Fruit fly (Drosophila melanogaster) whole organism, adult: ENCODE data around the gene btz.

Experiments used
- CG11617 ChIP-seq: fragments of 200-800 bp; sonication (Bioruptor generic); optimal IDR thresholded peaks from 2 replicates; lab custom pipeline; 2017; ENCODE audit warnings: mild to moderate bottlenecking, missing biosample characterization, missing genetic modification reagents, missing genetic modification characterization
- CG12768 ChIP-seq: fragments of 200-800 bp; sonication (Bioruptor generic); optimal IDR thresholded peaks from 2 replicates; lab custom pipeline; 2017; ENCODE audit warnings: missing biosample characterization, missing genetic modification characterization, mild to moderate bottlenecking, moderate library complexity, missing genetic modification reagents
- CG14711 ChIP-seq: fragments of 200-800 bp; sonication (Bioruptor generic); optimal IDR thresholded peaks from 2 replicates; lab custom pipeline; 2018; ENCODE audit warnings: missing biosample characterization, mild to moderate bottlenecking, missing genetic modification characterization, moderate library complexity
- CG1620 ChIP-seq: fragments of 200-800 bp; sonication (Bioruptor generic); optimal IDR thresholded peaks from 2 replicates; lab custom pipeline; 2016; ENCODE audit warnings: missing biosample characterization, missing genetic modification characterization
- CG33017 ChIP-seq: fragments of 200-800 bp; sonication (Bioruptor generic); optimal IDR thresholded peaks from 2 replicates; lab custom pipeline; 2018; ENCODE audit warnings: missing biosample characterization, mild to moderate bottlenecking, missing genetic modification characterization, moderate library complexity
- CG5204 ChIP-seq: fragments of 200-800 bp; sonication (Bioruptor generic); optimal IDR thresholded peaks from 2 replicates; lab custom pipeline; 2016; ENCODE audit warnings: missing biosample characterization, missing genetic modification characterization
- CG7045 ChIP-seq: fragments of 200-800 bp; sonication (Bioruptor generic); optimal IDR thresholded peaks from 2 replicates; lab custom pipeline; 2017; ENCODE audit warnings: missing biosample characterization, mild to moderate bottlenecking, missing genetic modification characterization
- CG7101 ChIP-seq: fragments of 200-800 bp; sonication (Bioruptor generic); optimal IDR thresholded peaks from 2 replicates; lab custom pipeline; 2018; ENCODE audit warnings: missing biosample characterization, mild to moderate bottlenecking, missing genetic modification characterization, moderate library complexity
- Clk ChIP-seq: fragments of 200-800 bp; sonication (Bioruptor generic); optimal IDR thresholded peaks from 2 replicates; lab custom pipeline; 2017; ENCODE audit warnings: missing biosample characterization, missing genetic modification characterization
- Crg-1 ChIP-seq: fragments of 200-800 bp; sonication (Bioruptor generic); optimal IDR thresholded peaks from 2 replicates; lab custom pipeline; 2016; ENCODE audit warnings: missing biosample characterization, missing genetic modification characterization
- Hr96 ChIP-seq: fragments of 200-800 bp; sonication (Bioruptor generic); optimal IDR thresholded peaks from 2 replicates; lab custom pipeline; 2016; ENCODE audit warnings: missing biosample characterization, missing genetic modification characterization
- Mnt ChIP-seq: fragments of 200-800 bp; sonication (Bioruptor generic); optimal IDR thresholded peaks from 2 replicates; lab custom pipeline; 2016; ENCODE audit warnings: missing biosample characterization, mild to moderate bottlenecking, missing genetic modification characterization
- bab1 ChIP-seq: fragments of 200-800 bp; sonication (Bioruptor generic); optimal IDR thresholded peaks from 3 replicates; lab custom pipeline; 2019; ENCODE audit warnings: missing biosample characterization, mild to moderate bottlenecking, missing genetic modification characterization, moderate library complexity
- cic ChIP-seq: fragments of 200-800 bp; sonication (Bioruptor generic); optimal IDR thresholded peaks from 2 replicates; lab custom pipeline; 2017; ENCODE audit warnings: missing biosample characterization, mild to moderate bottlenecking, missing genetic modification characterization, moderate library complexity
- cnc ChIP-seq, 2 experiments: fragments of >200 bp; optimal IDR thresholded peaks; 2 replicates each; lab custom pipeline; 2017
- kay ChIP-seq: fragments of 200-800 bp; sonication (Bioruptor generic); peaks from one replicate; lab custom pipeline; 2016; ENCODE audit warnings: missing biosample characterization, missing genetic modification characterization, borderline replicate concordance
- ovo ChIP-seq: fragments of 200-800 bp; sonication (Bioruptor generic); optimal IDR thresholded peaks from 2 replicates; lab custom pipeline; 2016; ENCODE audit warnings: missing biosample characterization, missing genetic modification characterization
- pad ChIP-seq: fragments of 200-800 bp; sonication (Bioruptor generic); optimal IDR thresholded peaks from 3 replicates; lab custom pipeline; 2017; ENCODE audit warnings: missing biosample characterization, missing genetic modification characterization, mild to moderate bottlenecking, moderate library complexity, missing genetic modification reagents
- tj ChIP-seq: fragments of 200-800 bp; sonication (Bioruptor generic); optimal IDR thresholded peaks from 3 replicates; lab custom pipeline; 2017; ENCODE audit warnings: missing biosample characterization, mild to moderate bottlenecking, missing genetic modification characterization, moderate library complexity
- toe ChIP-seq: fragments of 200-800 bp; sonication (Bioruptor generic); optimal IDR thresholded peaks from 2 replicates; lab custom pipeline; 2016; ENCODE audit warnings: missing biosample characterization, missing genetic modification characterization

The btz gene

DNA sequence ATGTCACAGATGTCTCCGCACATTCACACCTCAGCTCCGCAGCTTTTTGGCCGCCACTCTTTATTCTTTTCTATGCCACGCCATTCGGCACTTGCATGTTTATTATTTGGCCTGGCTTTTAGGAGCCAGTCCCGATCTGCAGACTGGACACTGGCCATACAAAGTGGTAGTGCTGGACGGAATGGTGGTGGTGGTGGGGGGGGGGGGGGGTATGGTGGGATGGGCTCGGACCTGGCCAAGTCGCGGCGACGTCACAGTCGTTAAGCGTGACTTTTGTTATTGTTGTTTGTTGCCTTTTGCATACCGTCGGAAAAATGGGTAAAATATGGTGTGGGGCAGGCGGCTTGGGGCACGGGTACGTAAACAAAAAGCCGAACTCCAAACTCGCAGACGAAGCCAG, 15.1 kb upstream of the btz start:
- TF ChIP-seq kay (GFP tag; lab: Kevin White, UChicago) (peak; percentile 28), CG1620 (GFP tag; lab: Kevin White, UChicago) (no peak), CG11617 (GFP tag; lab: Kevin White, UChicago) (no peak)

DNA sequence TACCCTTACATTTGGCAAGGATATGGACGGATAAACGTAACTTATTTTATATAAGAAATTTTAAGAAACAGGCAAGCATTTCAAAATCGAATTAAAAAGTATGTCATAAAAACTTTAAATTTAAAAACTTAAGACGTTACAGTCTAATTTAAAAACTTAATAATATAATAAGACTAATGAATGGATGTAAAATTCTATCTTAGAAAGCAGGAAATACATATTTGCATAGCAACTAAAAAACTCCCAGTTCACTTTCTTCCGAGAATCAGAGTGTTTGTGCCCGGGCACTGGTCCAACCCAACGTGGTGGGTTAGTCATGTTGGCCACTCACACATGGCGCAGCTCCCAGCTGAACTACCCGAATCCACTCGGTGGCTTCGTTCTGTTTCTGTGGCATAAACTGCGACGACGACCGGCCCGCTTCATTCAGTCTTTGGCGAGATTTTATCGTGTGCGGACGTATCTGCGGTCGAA, 14.6 kb upstream of the btz start, which contains the start of gene CG12880:
Gene CG12880, plus strand, starts transcription at position 424 of the 474 bp plus-strand sequence.
- TF ChIP-seq Mnt (GFP tag; lab: Kevin White, UChicago) (no peak), ovo (GFP tag; lab: Kevin White, UChicago) (no peak), CG33017 (tag; lab: Kevin White, UChicago) (no peak), toe (GFP tag; lab: Kevin White, UChicago) (no peak)

- TF ChIP-seq tj (GFP tag; lab: Kevin White, UChicago) (no peak), CG1620 (GFP tag; lab: Kevin White, UChicago) (no peak), toe (GFP tag; lab: Kevin White, UChicago) (no peak)
Observed at dm6 chr3R:27688034-27688433, 12.1 kb upstream of the btz start, which contains the start of gene CG31055. TSS of gene CG31055 (minus strand) at chr3R:27688134.

dm6 chr3R:27692645-27693307, 7.4 kb upstream of the btz start:
- TF ChIP-seq toe (GFP tag; lab: Kevin White, UChicago) (no peak), tj (GFP tag; lab: Kevin White, UChicago) (no peak), Clk (GFP tag; lab: Kevin White, UChicago) (no peak), CG7101 (no peak), CG7045 (no peak), cnc (optimal IDR thresholded peaks at IDR 0.05; lab: Kevin White, UChicago) (no peak), bab1 (GFP tag; lab: Kevin White, UChicago) (no peak), CG33017 (tag; lab: Kevin White, UChicago) (no peak), CG11617 (GFP tag; lab: Kevin White, UChicago) (no peak), CG12768 (GFP tag; lab: Kevin White, UChicago) (no peak), kay (GFP tag; lab: Kevin White, UChicago) (no peak), Crg-1 (GFP tag; lab: Kevin White, UChicago) (no peak), ovo (GFP tag; lab: Kevin White, UChicago) (no peak)

DNA sequence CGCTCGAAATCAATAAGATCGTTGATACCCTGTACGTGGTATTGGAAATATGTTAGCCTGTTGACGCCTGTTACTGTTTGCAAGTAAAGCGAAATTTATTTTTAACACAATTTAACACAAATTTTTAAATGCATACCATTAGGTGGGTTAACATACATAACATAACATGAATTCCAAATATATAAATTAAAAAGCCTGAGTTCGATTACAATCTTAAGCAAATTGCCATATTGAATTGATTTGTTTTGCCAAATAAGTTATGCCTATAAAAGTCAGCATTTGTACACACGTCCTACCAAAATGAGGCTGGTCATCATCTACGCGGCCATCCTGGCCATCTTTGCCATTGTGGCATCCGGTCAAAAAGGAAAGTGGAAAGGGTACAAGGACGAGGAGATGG, 6.1 kb upstream of the btz start, which contains the start of gene CG43319:
Gene CG43319, plus strand, starts transcription at position 301 of the 400 bp plus-strand sequence.
- TF ChIP-seq CG7101 (no peak), bab1 (GFP tag; lab: Kevin White, UChicago) (no peak), toe (GFP tag; lab: Kevin White, UChicago) (no peak), Mnt (GFP tag; lab: Kevin White, UChicago) (no peak), CG14711 (tag; lab: Kevin White, UChicago) (no peak), ovo (GFP tag; lab: Kevin White, UChicago) (no peak), CG5204 (GFP tag; lab: Kevin White, UChicago) (no peak), CG7045 (no peak), cnc (optimal IDR thresholded peaks at IDR 0.05; lab: Kevin White, UChicago) (no peak), CG12768 (GFP tag; lab: Kevin White, UChicago) (no peak), Clk (GFP tag; lab: Kevin White, UChicago) (no peak), CG33017 (tag; lab: Kevin White, UChicago) (no peak), CG1620 (GFP tag; lab: Kevin White, UChicago) (no peak)

DNA sequence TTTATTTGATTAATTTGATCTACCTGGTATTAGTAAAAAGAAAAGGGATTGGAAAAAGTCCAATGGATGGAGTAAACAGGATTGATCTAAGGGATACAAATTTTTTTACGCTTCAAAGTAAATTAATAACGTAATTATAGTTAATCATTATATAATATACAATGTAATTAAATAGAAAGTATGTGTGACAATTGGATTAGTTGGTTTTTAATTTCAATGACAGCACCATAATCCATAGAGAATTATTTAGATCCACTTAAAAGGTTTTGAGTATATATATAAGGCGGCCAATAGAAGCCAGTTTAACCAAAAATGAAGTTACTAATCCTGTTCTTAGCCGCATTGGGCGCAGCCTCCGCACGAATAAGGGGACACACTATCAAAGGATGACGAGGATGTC, 5.6 kb upstream of the btz start, which contains the start of gene Acp98AB:
Gene Acp98AB, plus strand, starts transcription at position 301 of the 400 bp plus-strand sequence.
- TF ChIP-seq pad (GFP tag; lab: Kevin White, UChicago): no peak
- TF ChIP-seq CG5204 (GFP tag; lab: Kevin White, UChicago): no peak
- TF ChIP-seq CG33017 (tag; lab: Kevin White, UChicago): no peak
- no peak for TF ChIP-seq bab1 (GFP tag; lab: Kevin White, UChicago)
- TF ChIP-seq cnc (optimal IDR thresholded peaks at IDR 0.05; lab: Kevin White, UChicago): no peak
- no peak for TF ChIP-seq kay (GFP tag; lab: Kevin White, UChicago)
- no peak for TF ChIP-seq Crg-1 (GFP tag; lab: Kevin White, UChicago)
- no peak for TF ChIP-seq CG11617 (GFP tag; lab: Kevin White, UChicago)
- TF ChIP-seq CG1620 (GFP tag; lab: Kevin White, UChicago): no peak
- TF ChIP-seq Clk (GFP tag; lab: Kevin White, UChicago): no peak
- no peak for TF ChIP-seq Mnt (GFP tag; lab: Kevin White, UChicago)
- no peak for TF ChIP-seq CG12768 (GFP tag; lab: Kevin White, UChicago)
- TF ChIP-seq Hr96 (GFP tag; lab: Kevin White, UChicago): no peak
- no peak for TF ChIP-seq CG7045
- no peak for TF ChIP-seq cic (GFP tag; lab: Kevin White, UChicago)
- TF ChIP-seq ovo (GFP tag; lab: Kevin White, UChicago): no peak
- no peak for TF ChIP-seq CG7101
